Fruit fly (Drosophila melanogaster): Measurements from ENCODE around the gene ssp6.
A peak's percentile ranks its signal among the peaks of the same experiment; 100 is the strongest.

Gene ssp6

dm6 chr3L:6054803-6055202 lies 21.7 kb upstream of the ssp6 start, which contains the start of gene tant (continued):
- TF ChIP-seq CG12219 (GFP tag; optimal IDR thresholded peaks at IDR 0.05) (no peak), Adf1 (GFP tag; IDR thresholded peaks at IDR 0.05) (no peak), Nf-YB (GFP tag; optimal IDR thresholded peaks at IDR 0.05) (peak; percentile 87), so (GFP tag; IDR thresholded peaks at IDR 0.05) (no peak), CG12659 (GFP tag; optimal IDR thresholded peaks at IDR 0.05) (peak; percentile 38), amos (GFP tag; IDR thresholded peaks at IDR 0.05; ENCODE audit: partially characterized antibody) (peak; percentile 92), CG3995 (GFP tag; optimal IDR thresholded peaks at IDR 0.05) (peak; percentile 94), CG2712 (tag; optimal IDR thresholded peaks at IDR 0.05) (peak; percentile 22), sens (GFP tag) (peak; percentile 75), dysf (GFP tag; IDR thresholded peaks at IDR 0.05) (no peak), Bgb (GFP tag; IDR thresholded peaks at IDR 0.05; ENCODE audit: partially characterized antibody) (peak; percentile 89), p53 (GFP tag; optimal IDR thresholded peaks at IDR 0.05) (peak; percentile 19), CG11696 (GFP tag; IDR thresholded peaks at IDR 0.05) (no peak), sr (GFP tag; IDR thresholded peaks at IDR 0.05) (no peak), bcd (GFP tag; optimal IDR thresholded peaks at IDR 0.05) (peak; percentile 8), nmo (GFP tag; optimal IDR thresholded peaks at IDR 0.05) (peak; percentile 77), lov (optimal IDR thresholded peaks at IDR 0.05) (no peak), lov (GFP tag; IDR thresholded peaks at IDR 0.05) (no peak), CG9876 (GFP tag; optimal IDR thresholded peaks at IDR 0.05) (peak; percentile 36), hb (GFP tag; IDR thresholded peaks at IDR 0.05; ENCODE audit: partially characterized antibody) (peak; percentile 81), da (GFP tag; optimal IDR thresholded peaks at IDR 0.05) (no peak), shn (GFP tag; optimal IDR thresholded peaks at IDR 0.05) (peak; percentile 16), Poxn (GFP tag; IDR thresholded peaks at IDR 0.05) (no peak), knrl (GFP tag; IDR thresholded peaks at IDR 0.05; ENCODE audit: partially characterized antibody) (peak; percentile 97), Hr3 (GFP tag; optimal IDR thresholded peaks at IDR 0.05) (peak; percentile 7), Ets97D (GFP tag; optimal IDR thresholded peaks at IDR 0.05) (peak; percentile 88), CG2116 (GFP tag; optimal IDR thresholded peaks at IDR 0.05) (peak; percentile 94), gro (GFP tag; optimal IDR thresholded peaks at IDR 0.05) (no peak), Abd-B (GFP tag; optimal IDR thresholded peaks at IDR 0.05) (peak; percentile 43), tna (GFP tag; IDR thresholded peaks at IDR 0.05; ENCODE audit: partially characterized antibody) (peak; percentile 80), Antp (GFP tag; optimal IDR thresholded peaks at IDR 0.05) (peak; percentile 2), Dref (GFP tag; IDR thresholded peaks at IDR 0.05) (peak; percentile 84), ab (GFP tag; optimal IDR thresholded peaks at IDR 0.05) (no peak), CG32772 (GFP tag; IDR thresholded peaks at IDR 0.05) (no peak), CG1792 (GFP tag; optimal IDR thresholded peaks at IDR 0.05) (peak; percentile 16), zen2 (GFP tag; IDR thresholded peaks at IDR 0.05; ENCODE audit: partially characterized antibody) (peak; percentile 70; the same call in 1 of the 3 replicates), CG34224 (GFP tag; IDR thresholded peaks at IDR 0.05; ENCODE audit: partially characterized antibody) (peak; percentile 81), CG17359 (tag; optimal IDR thresholded peaks at IDR 0.05) (no peak), CG10654 (GFP tag; optimal IDR thresholded peaks at IDR 0.05) (no peak), pfk (GFP tag; optimal IDR thresholded peaks at IDR 0.05) (no peak), Pdp1 (GFP tag; optimal IDR thresholded peaks at IDR 0.05) (peak in 1 of 2 experiments; percentile 8), B-H2 (GFP tag; optimal IDR thresholded peaks at IDR 0.05) (no peak), Bteb2 (GFP tag; optimal IDR thresholded peaks at IDR 0.05) (no peak), mam (GFP tag; optimal IDR thresholded peaks at IDR 0.05) (peak; percentile 13), Hmr (GFP tag; optimal IDR thresholded peaks at IDR 0.05) (peak; percentile 41), CG16813 (GFP tag; IDR thresholded peaks at IDR 0.05; ENCODE audit: partially characterized antibody) (peak; percentile 95), CG1647 (GFP tag; optimal IDR thresholded peaks at IDR 0.05) (no peak), CG31365 (tag; optimal IDR thresholded peaks at IDR 0.05) (peak; percentile 95), dmrt11E (tag; optimal IDR thresholded peaks at IDR 0.05) (no peak), HmgD (GFP tag; optimal IDR thresholded peaks at IDR 0.05) (peak; percentile 84), NfI (GFP tag; optimal IDR thresholded peaks at IDR 0.05) (no peak)

Measured in whole organism, embryonic.